Fruit fly (Drosophila melanogaster) whole organism, embryonic: ENCODE results near the gene CG14367.

Source experiments
- Asciz ChIP-seq: fragments of 200-800 bp; sonication (Bioruptor generic); optimal IDR thresholded peaks from 2 replicates; lab custom pipeline; 2017; ENCODE audit warnings: missing biosample characterization, mild to moderate bottlenecking, missing genetic modification characterization, missing genetic modification reagents
- Atf3 ChIP-seq: fragments of 200-800 bp; sonication (Bioruptor generic); optimal IDR thresholded peaks from 3 replicates; lab custom pipeline; 2016; ENCODE audit warnings: missing biosample characterization, missing genetic modification characterization
- Bdp1 ChIP-seq: fragments of 200-800 bp; sonication (Bioruptor generic); optimal IDR thresholded peaks from 3 replicates; lab custom pipeline; 2016; ENCODE audit warnings: missing biosample characterization, missing genetic modification characterization
- CG10267 ChIP-seq: fragments of 200-800 bp; sonication (Bioruptor generic); optimal IDR thresholded peaks from 2 replicates; lab custom pipeline; 2018; ENCODE audit warnings: missing biosample characterization, mild to moderate bottlenecking, missing genetic modification characterization, moderate library complexity
- CG10366 ChIP-seq: fragments of 200-800 bp; sonication (Bioruptor generic); IDR thresholded peaks from 2 replicates; pipeline ENCODE4 v1.3.6; 2022; ENCODE audit warnings: missing biosample characterization, missing genetic modification characterization
- CG11398 ChIP-seq: fragments of 200-800 bp; sonication (Bioruptor generic); optimal IDR thresholded peaks from 2 replicates; lab custom pipeline; 2016; ENCODE audit warnings: missing biosample characterization, missing genetic modification characterization
- CG12659 ChIP-seq: fragments of 200-800 bp; sonication (Bioruptor generic); optimal IDR thresholded peaks from 3 replicates; lab custom pipeline; 2017; ENCODE audit warnings: mild to moderate bottlenecking, missing biosample characterization, missing genetic modification reagents, missing genetic modification characterization
- CG14014 ChIP-seq: fragments of 200-800 bp; sonication (Bioruptor generic); IDR thresholded peaks from 2 replicates; pipeline ENCODE4 v1.3.6; 2022; ENCODE audit warnings: missing biosample characterization, missing genetic modification characterization
- CG14710 ChIP-seq: fragments of 200-800 bp; sonication (Bioruptor generic); optimal IDR thresholded peaks from 3 replicates; lab custom pipeline; 2019; ENCODE audit warnings: missing biosample characterization, mild to moderate bottlenecking, missing genetic modification characterization, moderate library complexity
- CG15073 ChIP-seq: fragments of 200-800 bp; sonication (Bioruptor generic); optimal IDR thresholded peaks from 2 replicates; lab custom pipeline; 2016; ENCODE audit warnings: missing biosample characterization, missing genetic modification characterization
- CG1647 ChIP-seq: fragments of 200-800 bp; sonication (Bioruptor generic); optimal IDR thresholded peaks from 3 replicates; lab custom pipeline; 2016; ENCODE audit warnings: missing biosample characterization, missing genetic modification characterization
- CG31224 ChIP-seq: fragments of 200-800 bp; sonication (Bioruptor generic); IDR thresholded peaks from 2 replicates; pipeline ENCODE4 v1.3.6; 2022; ENCODE audit warnings: missing biosample characterization, missing genetic modification characterization
- CG32532 ChIP-seq: fragments of 200-800 bp; sonication (Bioruptor generic); IDR thresholded peaks from 2 replicates; pipeline ENCODE4 v1.3.6; 2022; ENCODE audit warnings: missing biosample characterization, missing genetic modification characterization
- CG32772 ChIP-seq: fragments of 200-800 bp; sonication (Bioruptor generic); IDR thresholded peaks from 2 replicates; pipeline ENCODE4 v1.3.6; 2022; ENCODE audit warnings: missing biosample characterization, missing genetic modification characterization
- CG43689 ChIP-seq: fragments of 200-800 bp; sonication (Bioruptor generic); IDR thresholded peaks from 2 replicates; pipeline ENCODE4 v1.3.6; 2022; ENCODE audit warnings: missing biosample characterization, missing genetic modification characterization
- CG4820 ChIP-seq: fragments of 200-800 bp; sonication (Bioruptor generic); optimal IDR thresholded peaks from 3 replicates; lab custom pipeline; 2016; ENCODE audit warnings: missing biosample characterization, missing genetic modification characterization
- CG7745 ChIP-seq: fragments of 200-800 bp; sonication (Bioruptor generic); optimal IDR thresholded peaks from 2 replicates; lab custom pipeline; 2018; ENCODE audit warnings: missing biosample characterization, mild to moderate bottlenecking, missing genetic modification characterization, moderate library complexity
- CG7786 ChIP-seq: fragments of 200-800 bp; sonication (Bioruptor generic); optimal IDR thresholded peaks from 2 replicates; lab custom pipeline; 2016; ENCODE audit warnings: missing biosample characterization, missing genetic modification characterization
- CG7987 ChIP-seq: fragments of 200-800 bp; sonication (Bioruptor generic); optimal IDR thresholded peaks from 2 replicates; lab custom pipeline; 2018; ENCODE audit warnings: missing biosample characterization, mild to moderate bottlenecking, missing genetic modification characterization, moderate library complexity
- CG8281 ChIP-seq: fragments of 200-800 bp; sonication (Bioruptor generic); optimal IDR thresholded peaks from 2 replicates; lab custom pipeline; 2018; ENCODE audit warnings: missing biosample characterization, mild to moderate bottlenecking, missing genetic modification characterization, moderate library complexity
- CG8924 ChIP-seq: fragments of 200-800 bp; optimal IDR thresholded peaks from 3 replicates; lab custom pipeline; 2019; ENCODE audit warnings: missing biosample characterization, mild to moderate bottlenecking, missing genetic modification characterization, moderate library complexity
- CG9797 ChIP-seq: fragments of 200-800 bp; sonication (Bioruptor generic); optimal IDR thresholded peaks from 3 replicates; lab custom pipeline; 2018; ENCODE audit warnings: missing biosample characterization, mild to moderate bottlenecking, missing genetic modification characterization
- CG9817 ChIP-seq: fragments of 200-800 bp; sonication (Bioruptor generic); optimal IDR thresholded peaks from 2 replicates; lab custom pipeline; 2018; ENCODE audit warnings: missing biosample characterization, mild to moderate bottlenecking, missing genetic modification characterization, moderate library complexity
- Dp ChIP-seq: fragments of 200-800 bp; sonication (Bioruptor generic); optimal IDR thresholded peaks from 2 replicates; lab custom pipeline; 2018; ENCODE audit warnings: missing biosample characterization, mild to moderate bottlenecking, missing genetic modification characterization, moderate library complexity
- E2f1 ChIP-seq: fragments of 200-800 bp; sonication (Bioruptor generic); IDR thresholded peaks from 2 replicates; pipeline ENCODE4 v1.3.6; 2022; ENCODE audit warnings: missing biosample characterization, missing genetic modification characterization
- GATAe ChIP-seq: fragments of 200-800 bp; sonication (Bioruptor generic); conservative IDR thresholded peaks from 2 replicates; pipeline ENCODE4 v1.3.6; 2022; ENCODE audit warnings: missing biosample characterization, missing genetic modification characterization
- PHDP ChIP-seq: fragments of 200-800 bp; sonication (Bioruptor generic); optimal IDR thresholded peaks from 3 replicates; lab custom pipeline; 2018; ENCODE audit warnings: missing biosample characterization, mild to moderate bottlenecking, missing genetic modification characterization, moderate library complexity
- Sry-β ChIP-seq: fragments of 200-800 bp; sonication (Bioruptor generic); optimal IDR thresholded peaks from 2 replicates; lab custom pipeline; 2018; ENCODE audit warnings: missing biosample characterization, mild to moderate bottlenecking, missing genetic modification characterization, moderate library complexity
- TFAM ChIP-seq: fragments of 200-800 bp; sonication (Bioruptor generic); optimal IDR thresholded peaks from 2 replicates; lab custom pipeline; 2017; ENCODE audit warnings: missing biosample characterization, missing genetic modification characterization, inconsistent platforms
- Taf1 ChIP-seq: fragments of 200-800 bp; sonication (Bioruptor generic); IDR thresholded peaks from 2 replicates; pipeline ENCODE4 v1.3.6; 2022; ENCODE audit warnings: missing biosample characterization, missing genetic modification characterization
- Tbp ChIP-seq: fragments of >200 bp; optimal IDR thresholded peaks from 2 replicates; lab custom pipeline; 2018; ENCODE audit warnings: missing biosample characterization, missing genetic modification characterization
- al ChIP-seq: fragments of 200-800 bp; sonication (Bioruptor generic); IDR thresholded peaks from 2 replicates; pipeline ENCODE4 v1.3.6; 2022; ENCODE audit warnings: missing biosample characterization, missing genetic modification characterization
- cad ChIP-seq: fragments of >200 bp; optimal IDR thresholded peaks from 2 replicates; lab custom pipeline; 2017; ENCODE audit warnings: missing biosample characterization, missing genetic modification characterization
- cas ChIP-seq: fragments of 200-800 bp; sonication (Bioruptor generic); IDR thresholded peaks from 2 replicates; pipeline ENCODE4 v1.3.6; 2022; ENCODE audit warnings: missing biosample characterization, missing genetic modification characterization
- ci ChIP-seq: fragments of 200-800 bp; sonication (Bioruptor generic); IDR thresholded peaks from 3 replicates; pipeline ENCODE4 v1.3.6; 2022; ENCODE audit warnings: missing biosample characterization, missing genetic modification characterization
- corto ChIP-seq: fragments of 200-800 bp; sonication (Bioruptor generic); optimal IDR thresholded peaks from 2 replicates; lab custom pipeline; 2016; ENCODE audit warnings: missing biosample characterization, mild to moderate bottlenecking, missing genetic modification characterization, moderate library complexity
- dmrt99B ChIP-seq: fragments of 200-800 bp; sonication (Bioruptor generic); optimal IDR thresholded peaks from 2 replicates; lab custom pipeline; 2018; ENCODE audit warnings: missing biosample characterization, mild to moderate bottlenecking, missing genetic modification characterization, moderate library complexity
- ems ChIP-seq: fragments of 200-800 bp; sonication (Bioruptor generic); optimal IDR thresholded peaks from 3 replicates; lab custom pipeline; 2016; ENCODE audit warnings: missing biosample characterization, missing genetic modification characterization
- h ChIP-seq: fragments of >200 bp; optimal IDR thresholded peaks from 2 replicates; lab custom pipeline; 2017
- luna ChIP-seq: fragments of 200-800 bp; sonication (Bioruptor generic); optimal IDR thresholded peaks from 2 replicates; lab custom pipeline; 2016; ENCODE audit warnings: missing biosample characterization, missing genetic modification characterization
- org-1 ChIP-seq: fragments of 200-800 bp; sonication (Bioruptor generic); optimal IDR thresholded peaks from 2 replicates; lab custom pipeline; 2017; ENCODE audit warnings: missing biosample characterization, missing genetic modification characterization
- ro ChIP-seq: fragments of 200-800 bp; sonication (Bioruptor generic); IDR thresholded peaks from 2 replicates; pipeline ENCODE4 v1.3.6; 2022; ENCODE audit warnings: missing biosample characterization, missing genetic modification characterization
- schlank ChIP-seq: fragments of 200-800 bp; sonication (Bioruptor generic); optimal IDR thresholded peaks from 2 replicates; lab custom pipeline; 2018; ENCODE audit warnings: missing biosample characterization, mild to moderate bottlenecking, missing genetic modification characterization
- seq ChIP-seq: fragments of 200-800 bp; sonication (Bioruptor generic); IDR thresholded peaks from 2 replicates; pipeline ENCODE4 v1.3.6; 2022; ENCODE audit warnings: missing biosample characterization, missing genetic modification characterization
- shn ChIP-seq: fragments of 200-800 bp; sonication (Bioruptor generic); optimal IDR thresholded peaks from 3 replicates; lab custom pipeline; 2016; ENCODE audit warnings: missing biosample characterization, missing genetic modification characterization
- sisA ChIP-seq: fragments of 200-800 bp; sonication (Bioruptor generic); IDR thresholded peaks from 2 replicates; pipeline ENCODE4 v1.3.6; 2022; ENCODE audit warnings: missing biosample characterization, missing genetic modification characterization
- stwl ChIP-seq: fragments of 200-800 bp; sonication (Bioruptor generic); optimal IDR thresholded peaks from 3 replicates; lab custom pipeline; 2018; ENCODE audit warnings: missing biosample characterization, mild to moderate bottlenecking, missing genetic modification characterization, moderate library complexity
- tap ChIP-seq: fragments of 200-800 bp; optimal IDR thresholded peaks from 3 replicates; lab custom pipeline; 2019; ENCODE audit warnings: missing biosample characterization, mild to moderate bottlenecking, missing genetic modification characterization, moderate library complexity
- twi ChIP-seq: fragments of 200-800 bp; optimal IDR thresholded peaks from 2 replicates; lab custom pipeline; 2019; ENCODE audit warnings: missing biosample characterization, mild to moderate bottlenecking, missing genetic modification characterization, moderate library complexity
- zfh2 ChIP-seq: fragments of 200-800 bp; sonication (Bioruptor generic); optimal IDR thresholded peaks from 2 replicates; lab custom pipeline; 2016; ENCODE audit warnings: missing biosample characterization, missing genetic modification characterization

CG14367 gene

dm6 chr3R:13676137-13677086 lies 17.4 kb upstream of the CG14367 start, which contains the start of the genes Lkb1 and CG9588 (continued):
- TF ChIP-seq CG7745 (no peak), CG9817 (tag; lab: Kevin White, UChicago) (peak; percentile 44), luna (GFP tag; lab: Kevin White, UChicago) (no peak), shn (GFP tag; lab: Kevin White, UChicago) (peak; percentile 45), E2f1 (GFP tag; lab: Robert Waterston, UW) (peak; percentile 73), tap (tag; lab: Kevin White, UChicago) (no peak), CG14014 (GFP tag; lab: Robert Waterston, UW) (peak; percentile 72), cad (GFP tag; lab: Kevin White, UChicago) (no peak), Sry-β (GFP tag; lab: Kevin White, UChicago) (no peak), schlank (no peak), CG32772 (GFP tag; lab: Robert Waterston, UW) (peak; percentile 66), ems (GFP tag; lab: Kevin White, UChicago) (peak; percentile 31), CG12659 (GFP tag; lab: Kevin White, UChicago) (peak; percentile 34), CG7786 (peak; percentile 70), CG8924 (tag; lab: Kevin White, UChicago) (peak; percentile 61), dmrt99B (tag; lab: Kevin White, UChicago) (no peak), h (lab: Kevin White, UChicago) (no peak), cas (peak; percentile 21; the same call in 1 of the 2 replicates), CG1647 (GFP tag; lab: Kevin White, UChicago) (no peak), CG8281 (tag; lab: Kevin White, UChicago) (no peak), GATAe (GFP tag; lab: Robert Waterston, UW) (0 out of 2 replicates have a peak, but pooled peaks have one; percentile 16), CG43689 (peak; percentile 55), PHDP (tag; lab: Kevin White, UChicago) (no peak), Atf3 (peak; percentile 39), CG32532 (GFP tag; lab: Robert Waterston, UW) (peak; percentile 81), CG11398 (no peak), ci (GFP tag; lab: Robert Waterston, UW) (peak; percentile 88), CG10267 (tag; lab: Kevin White, UChicago) (peak; percentile 28), CG4820 (GFP tag; lab: Kevin White, UChicago) (no peak), Asciz (no peak), CG14710 (peak; percentile 27), Dp (GFP tag; lab: Kevin White, UChicago) (peak; percentile 17), corto (no peak), Bdp1 (GFP tag; lab: Kevin White, UChicago) (peak; percentile 49), Taf1 (GFP tag; lab: Robert Waterston, UW) (peak; percentile 62; the same call in 1 of the 2 replicates), CG10366 (GFP tag; lab: Robert Waterston, UW) (peak; percentile 75), CG31224 (GFP tag; lab: Robert Waterston, UW) (peak; percentile 48), stwl (tag; lab: Kevin White, UChicago) (peak; percentile 39), TFAM (no peak), CG7987 (GFP tag; lab: Kevin White, UChicago) (no peak), org-1 (GFP tag; lab: Kevin White, UChicago) (no peak), CG15073 (GFP tag; lab: Kevin White, UChicago) (no peak), seq (GFP tag; lab: Robert Waterston, UW) (peak; percentile 54; the same call in 1 of the 2 replicates), CG9797 (GFP tag; lab: Kevin White, UChicago) (peak; percentile 79), al (GFP tag; lab: Robert Waterston, UW) (peak; percentile 48; the same call in 1 of the 2 replicates), zfh2 (GFP tag; lab: Kevin White, UChicago) (peak; percentile 65), Tbp (GFP tag; lab: Kevin White, UChicago) (no peak), ro (peak; percentile 71), sisA (GFP tag; lab: Robert Waterston, UW) (peak; percentile 87), twi (tag; lab: Kevin White, UChicago) (no peak)
